Worm (Caenorhabditis elegans) whole organism, young adult: ENCODE results near the gene K11H12.3.

Experiments used
- C17E4.6 ChIP-seq: fragments of 200-800 bp; sonication (Bioruptor generic); IDR thresholded peaks from 2 replicates; pipeline ENCODE4 v1.3.6; 2022; ENCODE audit warnings: missing genetic modification reagents, missing genetic modification characterization, missing compliant biosample characterization
- F10E7.11 ChIP-seq: sonication (generic microtip); optimal IDR thresholded peaks from 2 replicates; lab custom pipeline; 2017; ENCODE audit warnings: mild to moderate bottlenecking, missing genetic modification characterization, moderate library complexity, missing compliant biosample characterization
- F55B11.4 ChIP-seq: sonication (generic microtip); optimal IDR thresholded peaks from 2 replicates; lab custom pipeline; 2016; ENCODE audit warnings: missing compliant biosample characterization, missing genetic modification characterization, borderline replicate concordance; ENCODE audit not compliant: insufficient read depth
- T26A5.8 ChIP-seq: sonication (generic microtip); optimal IDR thresholded peaks from 2 replicates; lab custom pipeline; 2016; ENCODE audit warnings: missing genetic modification characterization, missing compliant biosample characterization
- Y53F4B.3 ChIP-seq: fragments of 200-800 bp; sonication (Bioruptor generic); IDR thresholded peaks from 2 replicates; pipeline ENCODE4 v1.3.6; 2022; ENCODE audit warnings: missing genetic modification reagents, missing genetic modification characterization, missing compliant biosample characterization
- Y79H2A.3 ChIP-seq: fragments of 200-800 bp; sonication (Bioruptor generic); conservative IDR thresholded peaks from 2 replicates; pipeline ENCODE4 v1.3.6; 2022; ENCODE audit warnings: missing genetic modification reagents, missing genetic modification characterization, missing compliant biosample characterization
- Y95B8A.8 ChIP-seq: fragments of 200-800 bp; sonication (Bioruptor generic); IDR thresholded peaks from 2 replicates; pipeline ENCODE4 v1.3.6; 2022; ENCODE audit warnings: missing genetic modification reagents, missing genetic modification characterization, missing compliant biosample characterization
- akir-1 ChIP-seq: fragments of 200-800 bp; sonication (Bioruptor generic); optimal IDR thresholded peaks from 2 replicates; lab custom pipeline; 2018; ENCODE audit warnings: mild to moderate bottlenecking, missing genetic modification characterization, moderate library complexity, missing compliant biosample characterization
- atf-7 ChIP-seq: sonication (generic microtip); optimal IDR thresholded peaks from 2 replicates; lab custom pipeline; 2017; ENCODE audit warnings: mild to moderate bottlenecking, missing genetic modification characterization, missing compliant biosample characterization
- attf-5 ChIP-seq: fragments of 200-800 bp; sonication (Bioruptor generic); optimal IDR thresholded peaks from 2 replicates; lab custom pipeline; 2018; ENCODE audit warnings: mild to moderate bottlenecking, missing genetic modification characterization, missing compliant biosample characterization
- attf-6 ChIP-seq: fragments of 200-800 bp; sonication (Bioruptor generic); IDR thresholded peaks from 2 replicates; pipeline ENCODE4 v1.3.6; 2022; ENCODE audit warnings: missing genetic modification reagents, missing genetic modification characterization, missing compliant biosample characterization
- cebp-2 ChIP-seq: fragments of 200-800 bp; sonication (Bioruptor generic); IDR thresholded peaks from 2 replicates; pipeline ENCODE4 v1.3.6; 2022; ENCODE audit warnings: missing genetic modification characterization, missing compliant biosample characterization
- ceh-27 ChIP-seq: fragments of 200-800 bp; sonication (Bioruptor generic); optimal IDR thresholded peaks from 2 replicates; lab custom pipeline; 2018; ENCODE audit warnings: mild to moderate bottlenecking, missing genetic modification characterization, moderate library complexity, missing compliant biosample characterization
- chd-7 ChIP-seq: sonication (generic microtip); optimal IDR thresholded peaks from 2 replicates; lab custom pipeline; 2016; ENCODE audit warnings: mild to moderate bottlenecking, missing genetic modification characterization, moderate library complexity, missing compliant biosample characterization
- dpff-1 ChIP-seq: sonication (generic microtip); optimal IDR thresholded peaks from 2 replicates; lab custom pipeline; 2017; ENCODE audit warnings: mild to moderate bottlenecking, missing genetic modification characterization, missing compliant biosample characterization
- egl-18 ChIP-seq: fragments of 200-800 bp; sonication (Bioruptor generic); IDR thresholded peaks from 2 replicates; pipeline ENCODE4 v1.3.6; 2022; ENCODE audit warnings: missing genetic modification reagents, missing genetic modification characterization, missing compliant biosample characterization
- egl-44 ChIP-seq: fragments of 200-800 bp; sonication (Bioruptor generic); IDR thresholded peaks from 2 replicates; pipeline ENCODE4 v1.3.6; 2022; ENCODE audit warnings: missing genetic modification reagents, missing genetic modification characterization, missing compliant biosample characterization
- egrh-3 ChIP-seq: fragments of 200-800 bp; sonication (Bioruptor generic); IDR thresholded peaks from 2 replicates; pipeline ENCODE4 v1.3.6; 2022; ENCODE audit warnings: missing genetic modification reagents, missing genetic modification characterization, missing compliant biosample characterization
- ets-4 ChIP-seq: fragments of 200-800 bp; sonication (Bioruptor generic); optimal IDR thresholded peaks from 2 replicates; lab custom pipeline; 2018; ENCODE audit warnings: mild to moderate bottlenecking, missing genetic modification characterization, missing compliant biosample characterization
- gei-17 ChIP-seq: fragments of 200-800 bp; sonication (Bioruptor generic); optimal IDR thresholded peaks from 2 replicates; lab custom pipeline; 2018; ENCODE audit warnings: mild to moderate bottlenecking, missing genetic modification characterization, missing compliant biosample characterization
- hlh-12 ChIP-seq: sonication (generic microtip); optimal IDR thresholded peaks from 2 replicates; lab custom pipeline; 2016; ENCODE audit warnings: missing genetic modification characterization, missing compliant biosample characterization
- hmg-1.2 ChIP-seq: fragments of 200-800 bp; sonication (Bioruptor generic); IDR thresholded peaks from 2 replicates; pipeline ENCODE4 v1.3.6; 2022; ENCODE audit warnings: missing genetic modification reagents, missing genetic modification characterization, missing compliant biosample characterization
- let-526 ChIP-seq: fragments of 200-800 bp; sonication (Bioruptor generic); IDR thresholded peaks from 2 replicates; pipeline ENCODE4 v1.3.6; 2022; ENCODE audit warnings: missing genetic modification reagents, missing genetic modification characterization, missing compliant biosample characterization
- let-607 ChIP-seq, 2 experiments: fragments of 200-800 bp in 1 of 2; sonication (Bioruptor generic) in 1 of 2; sonication (generic microtip) in 1 of 2; optimal IDR thresholded peaks; 2 replicates each; lab custom pipeline; 2016 to 2018; ENCODE audit warnings: mild to moderate bottlenecking in 2 of 2, missing compliant biosample characterization in 2 of 2, missing genetic modification characterization in 2 of 2, moderate library complexity in 2 of 2, missing genotype in 1 of 2
- lin-35 ChIP-seq, 3 experiments: fragments of 150-350 bp in 2 of 3; sonication (generic microtip) in 1 of 3; optimal IDR thresholded peaks; 2 replicates each; lab custom pipeline; 2014 to 2018; ENCODE audit warnings: missing biosample characterization in 3 of 3, missing genetic modification characterization in 3 of 3, missing genetic modification reagents in 3 of 3
- lin-40 ChIP-seq: sonication (generic microtip); optimal IDR thresholded peaks from 2 replicates; lab custom pipeline; 2016; ENCODE audit warnings: missing genetic modification characterization, mild to moderate bottlenecking, missing compliant biosample characterization, missing genotype, missing genetic modification reagents
- lsl-1 ChIP-seq: fragments of 200-800 bp; sonication (Bioruptor generic); optimal IDR thresholded peaks from 2 replicates; lab custom pipeline; 2018; ENCODE audit warnings: mild to moderate bottlenecking, missing genetic modification characterization, moderate library complexity, missing compliant biosample characterization
- lsy-27 ChIP-seq: sonication (generic microtip); optimal IDR thresholded peaks from 2 replicates; lab custom pipeline; 2017; ENCODE audit warnings: missing genetic modification characterization, mild to moderate bottlenecking, missing compliant biosample characterization, antibody characterized with exemption, missing genotype, borderline replicate concordance; ENCODE audit not compliant: insufficient read depth
- madf-8 ChIP-seq: fragments of 200-800 bp; sonication (Bioruptor generic); conservative IDR thresholded peaks from 2 replicates; pipeline ENCODE4 v1.3.6; 2022; ENCODE audit warnings: missing genetic modification reagents, missing genetic modification characterization, missing compliant biosample characterization
- mcd-1 ChIP-seq: fragments of 200-800 bp; sonication (Bioruptor generic); IDR thresholded peaks from 2 replicates; pipeline ENCODE4 v1.3.6; 2022; ENCODE audit warnings: missing genetic modification reagents, missing genetic modification characterization, missing compliant biosample characterization
- mel-28 ChIP-seq: sonication (generic microtip); optimal IDR thresholded peaks from 2 replicates; lab custom pipeline; 2016; ENCODE audit warnings: borderline replicate concordance, mild to moderate bottlenecking, missing genetic modification characterization, missing compliant biosample characterization
- mxl-1 ChIP-seq: sonication (generic microtip); optimal IDR thresholded peaks from 2 replicates; lab custom pipeline; 2016; ENCODE audit warnings: missing genetic modification characterization, missing compliant biosample characterization
- rpc-1 ChIP-seq, 2 experiments: fragments of 150-350 bp in 1 of 2; sonication (generic microtip) in 1 of 2; optimal IDR thresholded peaks; 2 replicates each; lab custom pipeline; 2014 to 2018; ENCODE audit warnings: missing biosample characterization in 1 of 2, missing genetic modification characterization in 1 of 2, missing genetic modification reagents in 1 of 2, missing genotype in 1 of 2
- sdz-38 ChIP-seq: sonication (generic microtip); optimal IDR thresholded peaks from 2 replicates; lab custom pipeline; 2016; ENCODE audit warnings: missing genotype, missing genetic modification characterization, missing compliant biosample characterization
- snpc-1.1 ChIP-seq: sonication (generic microtip); optimal IDR thresholded peaks from 2 replicates; lab custom pipeline; 2017; ENCODE audit warnings: missing genetic modification characterization, mild to moderate bottlenecking, missing compliant biosample characterization, antibody characterized with exemption, moderate library complexity, missing genotype, missing genetic modification reagents; ENCODE audit not compliant: insufficient read depth
- sptf-2 ChIP-seq: fragments of 200-800 bp; sonication (Bioruptor generic); optimal IDR thresholded peaks from 2 replicates; lab custom pipeline; 2018; ENCODE audit warnings: mild to moderate bottlenecking, missing genetic modification characterization, missing compliant biosample characterization
- unc-62 ChIP-seq: fragments of 150-350 bp; optimal IDR thresholded peaks from 2 replicates; lab custom pipeline; 2014; ENCODE audit warnings: missing biosample characterization, missing genetic modification reagents, missing genetic modification characterization
- ztf-22 ChIP-seq: fragments of 200-800 bp; sonication (Bioruptor generic); optimal IDR thresholded peaks from 2 replicates; lab custom pipeline; 2018; ENCODE audit warnings: mild to moderate bottlenecking, missing genetic modification characterization, moderate library complexity, missing compliant biosample characterization
- ztf-26 ChIP-seq: sonication (generic microtip); optimal IDR thresholded peaks from 2 replicates; lab custom pipeline; 2017; ENCODE audit warnings: missing genetic modification characterization, missing compliant biosample characterization
- ztf-28 ChIP-seq: fragments of 200-800 bp; sonication (Bioruptor generic); IDR thresholded peaks from 2 replicates; pipeline ENCODE4 v1.3.6; 2022; ENCODE audit warnings: missing genetic modification reagents, missing genetic modification characterization, missing compliant biosample characterization
- ztf-3 ChIP-seq: fragments of 200-800 bp; sonication (Bioruptor generic); optimal IDR thresholded peaks from 2 replicates; lab custom pipeline; 2018; ENCODE audit warnings: mild to moderate bottlenecking, missing genetic modification characterization, missing compliant biosample characterization

K11H12.3 gene

DNA sequence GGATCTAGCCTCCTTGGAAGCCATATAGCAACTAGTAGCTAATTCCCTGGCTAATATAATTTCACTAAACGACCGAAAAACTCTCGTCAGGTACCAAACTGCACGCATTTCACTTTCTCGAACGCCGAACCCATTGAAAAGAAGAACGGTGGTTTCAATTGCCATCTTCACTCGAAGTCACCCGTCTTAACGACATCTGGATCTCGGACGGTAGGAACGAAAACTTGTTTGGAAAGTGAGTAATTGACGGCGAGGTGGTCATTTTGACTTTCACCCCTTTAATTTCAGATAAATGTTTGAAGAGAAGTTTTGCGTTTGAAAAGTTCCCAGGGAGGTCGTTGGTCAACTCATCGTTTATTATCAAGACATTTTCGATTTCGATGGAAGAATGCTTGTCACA is 11.5 kb upstream of the K11H12.3 start:
- TF ChIP-seq atf-7 (tag; lab: Kevin White, UChicago), result no peak
- no peak for TF ChIP-seq egl-18 (GFP tag; lab: Robert Waterston, UW)
- TF ChIP-seq rpc-1 (optimal IDR thresholded peaks at IDR 0.05; lab: Kevin White, UChicago), result no peak
- TF ChIP-seq rpc-1 (tag; optimal IDR thresholded peaks at IDR 0.05; lab: Kevin White, UChicago), result no peak
- no peak for TF ChIP-seq lsy-27 (tag; lab: Kevin White, UChicago)
- TF ChIP-seq mel-28 (tag; lab: Kevin White, UChicago), result no peak
- TF ChIP-seq ceh-27 (GFP tag; lab: Kevin White, UChicago), result no peak
- TF ChIP-seq C17E4.6 (GFP tag; lab: Robert Waterston, UW), result no peak
- no peak for TF ChIP-seq attf-5 (GFP tag; lab: Kevin White, UChicago)
- no peak for TF ChIP-seq sdz-38 (tag; lab: Kevin White, UChicago)
- TF ChIP-seq lin-35 (GFP tag; optimal IDR thresholded peaks at IDR 0.05; lab: Kevin White, UChicago), result no peak
- no peak for TF ChIP-seq cebp-2 (GFP tag; lab: Robert Waterston, UW)
- TF ChIP-seq mcd-1 (GFP tag; lab: Robert Waterston, UW), result no peak
- no peak for TF ChIP-seq madf-8 (GFP tag; lab: Robert Waterston, UW)
- no peak for TF ChIP-seq ztf-26 (tag; lab: Kevin White, UChicago)
- TF ChIP-seq Y53F4B.3 (GFP tag; lab: Robert Waterston, UW), result no peak
- no peak for TF ChIP-seq snpc-1.1 (tag; lab: Kevin White, UChicago)

DNA sequence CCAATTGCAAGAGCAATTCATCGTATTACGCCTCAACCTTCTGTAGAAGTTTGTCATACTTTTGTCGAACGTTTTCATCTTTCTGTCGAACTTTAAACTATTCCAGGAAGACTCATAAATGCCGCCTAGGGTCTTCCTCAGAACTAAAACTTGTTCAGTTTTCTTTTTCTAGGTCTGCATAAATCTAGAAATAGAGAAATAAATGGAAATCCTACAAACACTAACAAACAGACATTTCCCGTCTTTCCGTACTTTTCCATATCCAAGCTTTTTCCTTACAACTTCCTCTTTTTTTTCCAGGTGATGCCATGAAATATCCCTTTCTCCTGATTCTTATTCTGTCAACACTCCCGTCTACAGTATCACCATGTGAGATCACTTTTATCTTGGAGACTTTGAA is 10.9 kb upstream of the K11H12.3 start, which contains the start of gene cutl-28:
Gene cutl-28, plus strand, starts transcription at position 301 of the 400 bp plus-strand sequence.
- TF ChIP-seq snpc-1.1 (tag; lab: Kevin White, UChicago), result no peak
- TF ChIP-seq hmg-1.2 (GFP tag; lab: Robert Waterston, UW), result no peak
- TF ChIP-seq T26A5.8 (tag; lab: Kevin White, UChicago), result no peak

DNA sequence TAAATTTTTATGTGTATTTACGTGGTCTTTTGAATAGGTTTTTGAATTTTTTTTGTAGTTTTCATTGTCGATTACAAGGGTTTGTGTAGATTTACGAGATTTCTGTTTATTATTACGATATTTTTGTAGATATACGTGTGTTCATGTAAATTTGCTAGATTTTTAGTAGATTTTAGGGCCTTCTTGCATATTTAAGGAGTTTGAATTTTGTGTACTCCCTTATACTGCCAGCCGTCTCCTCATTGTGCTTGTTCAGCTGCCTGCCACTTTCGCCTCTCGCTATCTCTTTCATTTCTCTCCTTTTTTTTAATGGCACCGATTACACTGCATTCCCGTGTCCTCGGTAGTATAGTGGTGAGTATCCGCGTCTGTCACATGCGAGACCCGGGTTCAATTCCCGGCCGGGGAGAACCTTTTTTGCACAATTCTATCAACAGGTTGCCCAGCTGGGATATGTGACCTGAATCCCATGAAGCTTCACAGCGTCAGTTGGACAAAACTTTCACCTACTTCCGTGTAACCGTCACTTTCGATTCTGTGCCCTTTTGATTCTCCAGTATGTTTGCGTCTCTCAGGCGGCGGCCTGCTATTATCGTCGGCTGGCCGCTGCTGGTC is 9.6 kb upstream of the K11H12.3 start:
- TF ChIP-seq Y79H2A.3 (GFP tag; lab: Robert Waterston, UW), result no peak
- TF ChIP-seq hmg-1.2 (GFP tag; lab: Robert Waterston, UW), result peak; percentile 84
- TF ChIP-seq attf-6 (GFP tag; lab: Robert Waterston, UW), result 0 out of 2 replicates have a peak, but pooled peaks have one; percentile 25
- TF ChIP-seq egl-44 (GFP tag; lab: Robert Waterston, UW), result peak; percentile 68; the same call in 1 of the 2 replicates
- no peak for TF ChIP-seq unc-62 (GFP tag; lab: Kevin White, UChicago)
- TF ChIP-seq dpff-1 (tag; lab: Kevin White, UChicago), result no peak
- TF ChIP-seq chd-7 (tag; lab: Kevin White, UChicago), result peak; percentile 68
- TF ChIP-seq lsl-1 (GFP tag; lab: Kevin White, UChicago), result peak; percentile 33
- peak; percentile 26 for TF ChIP-seq hlh-12 (tag; lab: Kevin White, UChicago)
- TF ChIP-seq ztf-22 (GFP tag; lab: Kevin White, UChicago), result no peak
- peak; percentile 75 for TF ChIP-seq ets-4
- TF ChIP-seq egrh-3 (GFP tag; lab: Robert Waterston, UW), result peak; percentile 60
- no peak for TF ChIP-seq F55B11.4 (tag; lab: Kevin White, UChicago)
- TF ChIP-seq lin-40 (tag; lab: Kevin White, UChicago), result no peak
- peak; percentile 41 for TF ChIP-seq ztf-3 (GFP tag; lab: Kevin White, UChicago)
- peak; percentile 57 for TF ChIP-seq atf-7 (tag; lab: Kevin White, UChicago)
- peak; percentile 68; the same call in 1 of the 2 replicates for TF ChIP-seq cebp-2 (GFP tag; lab: Robert Waterston, UW)
- TF ChIP-seq mxl-1, result peak; percentile 86
- 0 out of 2 replicates have a peak, but pooled peaks have one; percentile 63 for TF ChIP-seq Y95B8A.8 (GFP tag; lab: Robert Waterston, UW)
- peak; percentile 77 for TF ChIP-seq mcd-1 (GFP tag; lab: Robert Waterston, UW)
- TF ChIP-seq sptf-2 (GFP tag; lab: Kevin White, UChicago), result no peak
- peak in 1 of 2 experiments; percentile 5 for TF ChIP-seq let-607 (tag; optimal IDR thresholded peaks at IDR 0.05; lab: Kevin White, UChicago)
- peak; percentile 17 for TF ChIP-seq snpc-1.1 (tag; lab: Kevin White, UChicago)
- no peak for TF ChIP-seq egl-18 (GFP tag; lab: Robert Waterston, UW)
- peak; percentile 15 for TF ChIP-seq gei-17 (GFP tag; lab: Kevin White, UChicago)
- TF ChIP-seq let-526 (GFP tag; lab: Robert Waterston, UW), result no peak
- no peak for TF ChIP-seq sdz-38 (tag; lab: Kevin White, UChicago)
- TF ChIP-seq akir-1 (GFP tag; lab: Kevin White, UChicago), result peak; percentile 61
- TF ChIP-seq F10E7.11 (tag; lab: Kevin White, UChicago), result no peak
- TF ChIP-seq ztf-28 (GFP tag; lab: Robert Waterston, UW), result 0 out of 2 replicates have a peak, but pooled peaks have one; percentile 51
